Worm (Caenorhabditis elegans) whole organism, mixed stage, embryonic: Measurements from ENCODE around the gene Y41C4A.18.

ENCODE experiments used
- blmp-1 ChIP-seq: fragments of 150-350 bp; optimal IDR thresholded peaks from 2 replicates; lab custom pipeline; 2014; ENCODE audit warnings: missing biosample characterization, missing genetic modification characterization
- ces-1 ChIP-seq: fragments of 150-350 bp; optimal IDR thresholded peaks from 2 replicates; lab custom pipeline; 2014; ENCODE audit warnings: missing biosample characterization, missing genetic modification reagents, missing genetic modification characterization
- elt-1 ChIP-seq: sonication (generic microtip); optimal IDR thresholded peaks from 2 replicates; lab custom pipeline; 2017; ENCODE audit warnings: missing genetic modification characterization, mild to moderate bottlenecking, missing compliant biosample characterization, antibody characterized with exemption, moderate library complexity, borderline replicate concordance; ENCODE audit not compliant: insufficient read depth
- elt-3 ChIP-seq: fragments of 150-350 bp; optimal IDR thresholded peaks from 2 replicates; lab custom pipeline; 2014; ENCODE audit warnings: missing biosample characterization, missing genetic modification characterization
- mep-1 ChIP-seq: fragments of 150-350 bp; optimal IDR thresholded peaks from 2 replicates; lab custom pipeline; 2017; ENCODE audit warnings: missing biosample characterization, missing genetic modification reagents, missing genetic modification characterization, inconsistent platforms
- nhr-2 ChIP-seq: fragments of 150-350 bp; optimal IDR thresholded peaks from 2 replicates; lab custom pipeline; 2014; ENCODE audit warnings: missing biosample characterization, missing genetic modification characterization
- nhr-237 ChIP-seq: fragments of 150-350 bp; optimal IDR thresholded peaks from 2 replicates; lab custom pipeline; 2014; ENCODE audit warnings: missing biosample characterization, missing genetic modification characterization
- sptf-1 ChIP-seq: sonication (generic microtip); optimal IDR thresholded peaks from 2 replicates; lab custom pipeline; 2017; ENCODE audit warnings: mild to moderate bottlenecking, missing genetic modification characterization, moderate library complexity, missing compliant biosample characterization
- ztf-11 ChIP-seq: fragments of 150-350 bp; optimal IDR thresholded peaks from 2 replicates; lab custom pipeline; 2014; ENCODE audit warnings: missing biosample characterization, missing genetic modification characterization

DNA sequence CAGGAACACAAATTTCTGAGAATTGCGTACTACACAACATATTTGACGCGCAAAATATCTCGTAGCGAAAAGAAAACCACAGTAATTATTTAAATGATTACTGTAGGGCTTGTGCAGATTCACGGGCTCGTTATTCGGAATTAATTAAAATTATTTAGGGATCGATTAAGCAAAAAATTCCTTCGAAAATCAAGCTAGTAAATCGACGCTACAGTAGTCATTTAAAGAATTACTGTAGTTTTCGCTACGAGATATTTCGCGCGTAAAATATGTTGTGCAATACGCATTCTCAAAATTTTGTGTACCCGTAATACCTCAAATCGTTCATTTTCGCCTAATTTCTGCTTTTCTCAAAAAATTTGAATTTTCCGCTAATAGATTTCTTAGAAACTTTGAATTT, 20.4 kb downstream of the Y41C4A.18 start:
- TF ChIP-seq mep-1 (tag; lab: Kevin White, UChicago) (no peak), blmp-1 (tag; lab: Kevin White, UChicago) (no peak), sptf-1 (tag; lab: Kevin White, UChicago) (no peak), elt-1 (tag; lab: Kevin White, UChicago) (no peak), ztf-11 (tag; lab: Kevin White, UChicago) (no peak), ces-1 (GFP tag; lab: Kevin White, UChicago) (no peak), nhr-2 (tag; lab: Kevin White, UChicago) (no peak), nhr-237 (no peak), elt-3 (tag; lab: Kevin White, UChicago) (no peak)
